Fruit fly (Drosophila melanogaster): ENCODE measurements around the gene Sdic2.
"Not testable (repeated sequence)": the region's sequence is repeated elsewhere in the genome, so short reads cannot be mapped to it uniquely, and the experiment has no call there.

DNA sequence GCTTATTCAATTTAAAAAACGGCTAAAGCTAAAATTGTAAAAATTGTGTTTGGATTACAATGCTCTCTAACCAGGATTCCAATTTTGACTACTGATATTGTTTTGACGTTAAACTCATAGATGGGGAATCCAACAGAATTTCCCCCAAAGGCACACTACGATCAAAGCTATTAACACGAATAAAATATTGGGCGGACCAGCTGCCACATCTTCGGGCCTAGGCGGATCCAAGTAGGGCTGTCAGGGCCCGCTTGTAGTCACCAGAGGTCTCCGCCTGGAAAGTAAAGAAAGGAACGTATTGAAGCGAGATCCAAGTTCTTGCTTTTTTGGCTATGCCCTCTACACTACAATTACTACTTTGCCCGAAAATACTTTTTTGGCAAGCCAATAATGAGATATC is 7.7 kb downstream of the Sdic2 start, which contains the start of gene Sdic1:
- not testable (repeated sequence) for TF ChIP-seq psq, insv, Myc (optimal IDR thresholded peaks at IDR 0.05)
